Worm (Caenorhabditis elegans) whole organism, late embryonic: ENCODE measurements around the gene Y34B4A.7.

Experiments
- K09A11.1 ChIP-seq: sonication (generic microtip); optimal IDR thresholded peaks from 2 replicates; lab custom pipeline; 2017; ENCODE audit warnings: antibody characterized with exemption, mild to moderate bottlenecking, missing genetic modification characterization, missing compliant biosample characterization; ENCODE audit not compliant: insufficient read depth
- ama-1 ChIP-seq: fragments of 150-350 bp; optimal IDR thresholded peaks from 2 replicates; lab custom pipeline; 2014
- elt-2 ChIP-seq: sonication (generic microtip); optimal IDR thresholded peaks from 2 replicates; lab custom pipeline; 2016; ENCODE audit warnings: missing genetic modification reagents, missing genetic modification characterization, missing compliant biosample characterization
- ets-4 ChIP-seq: sonication (generic microtip); optimal IDR thresholded peaks from 2 replicates; lab custom pipeline; 2016; ENCODE audit warnings: missing genetic modification characterization, missing compliant biosample characterization
- fkh-10 ChIP-seq: fragments of 150-350 bp; optimal IDR thresholded peaks from 2 replicates; lab custom pipeline; 2014; ENCODE audit warnings: missing biosample characterization, missing genetic modification reagents, missing genetic modification characterization
- lim-6 ChIP-seq: sonication (generic microtip); optimal IDR thresholded peaks from 2 replicates; lab custom pipeline; 2016; ENCODE audit warnings: missing genetic modification characterization, missing compliant biosample characterization
- lin-11 ChIP-seq: fragments of 200-800 bp; sonication (Bioruptor generic); optimal IDR thresholded peaks from 2 replicates; lab custom pipeline; 2018; ENCODE audit warnings: mild to moderate bottlenecking, missing genetic modification characterization, missing compliant biosample characterization
- nfya-1 ChIP-seq: sonication (generic microtip); optimal IDR thresholded peaks from 2 replicates; lab custom pipeline; 2017; ENCODE audit warnings: missing genetic modification characterization, mild to moderate bottlenecking, missing compliant biosample characterization, antibody characterized with exemption, moderate library complexity
- nhr-11 ChIP-seq: fragments of 150-350 bp; optimal IDR thresholded peaks from 2 replicates; lab custom pipeline; 2014; ENCODE audit warnings: missing biosample characterization, missing genetic modification characterization
- nhr-232 ChIP-seq: sonication (generic microtip); optimal IDR thresholded peaks from 2 replicates; lab custom pipeline; 2016; ENCODE audit warnings: missing genetic modification characterization, missing compliant biosample characterization
- pag-3 ChIP-seq: sonication (generic microtip); optimal IDR thresholded peaks from 2 replicates; lab custom pipeline; 2016; ENCODE audit warnings: missing compliant biosample characterization, missing genetic modification characterization, borderline replicate concordance
- pqm-1 ChIP-seq: sonication (generic microtip); optimal IDR thresholded peaks from 2 replicates; lab custom pipeline; 2016; ENCODE audit warnings: missing genetic modification characterization, missing compliant biosample characterization
- sdc-2 ChIP-seq: sonication (generic microtip); optimal IDR thresholded peaks from 2 replicates; lab custom pipeline; 2016; ENCODE audit warnings: missing genotype, missing genetic modification characterization, missing compliant biosample characterization
- ttx-3 ChIP-seq: sonication (generic microtip); optimal IDR thresholded peaks from 2 replicates; lab custom pipeline; 2016; ENCODE audit warnings: missing genetic modification reagents, missing genetic modification characterization, missing compliant biosample characterization

ce11 chrX:5248754-5249153 is 4.6 kb downstream of the Y34B4A.7 start:
- no peak for TF ChIP-seq lim-6 (tag; lab: Kevin White, UChicago)
- TF ChIP-seq ttx-3 (tag; lab: Kevin White, UChicago), result no peak
- no peak for TF ChIP-seq ama-1 (lab: Kevin White, UChicago)
- TF ChIP-seq lin-11, result no peak
- no peak for TF ChIP-seq nhr-11 (tag; lab: Kevin White, UChicago)
- no peak for TF ChIP-seq nfya-1 (tag; lab: Kevin White, UChicago)
- no peak for TF ChIP-seq elt-2 (tag; lab: Kevin White, UChicago)
- TF ChIP-seq pag-3 (tag; lab: Kevin White, UChicago), result no peak
- TF ChIP-seq sdc-2, result no peak
- TF ChIP-seq ets-4 (tag; lab: Kevin White, UChicago), result no peak
- TF ChIP-seq K09A11.1 (tag; lab: Kevin White, UChicago), result no peak
- TF ChIP-seq nhr-232 (tag; lab: Kevin White, UChicago), result no peak
- no peak for TF ChIP-seq fkh-10 (GFP tag; lab: Kevin White, UChicago)
- no peak for TF ChIP-seq pqm-1
